Fruit fly (Drosophila melanogaster) whole organism, prepupa: ENCODE results near the gene CG13405.

Experiments
- CG10631 ChIP-seq: fragments of 200-800 bp; sonication (Bioruptor generic); optimal IDR thresholded peaks from 2 replicates; lab custom pipeline; 2016; ENCODE audit warnings: missing biosample characterization, missing genetic modification characterization
- CG10669 ChIP-seq: fragments of 200-800 bp; sonication (Bioruptor generic); optimal IDR thresholded peaks from 3 replicates; lab custom pipeline; 2018; ENCODE audit warnings: missing biosample characterization, mild to moderate bottlenecking, missing genetic modification characterization, moderate library complexity
- CG1621 ChIP-seq: fragments of 200-800 bp; sonication (Bioruptor generic); optimal IDR thresholded peaks from 3 replicates; lab custom pipeline; 2018; ENCODE audit warnings: missing biosample characterization, mild to moderate bottlenecking, missing genetic modification characterization
- CG6854 ChIP-seq: fragments of 200-800 bp; sonication (Bioruptor generic); optimal IDR thresholded peaks from 2 replicates; lab custom pipeline; 2017; ENCODE audit warnings: missing biosample characterization, mild to moderate bottlenecking, missing genetic modification characterization
- dsx ChIP-seq: fragments of 200-800 bp; optimal IDR thresholded peaks from 3 replicates; lab custom pipeline; 2019; ENCODE audit warnings: missing biosample characterization, mild to moderate bottlenecking, missing genetic modification characterization, moderate library complexity; ENCODE audit not compliant: poor library complexity, severe bottlenecking

DNA sequence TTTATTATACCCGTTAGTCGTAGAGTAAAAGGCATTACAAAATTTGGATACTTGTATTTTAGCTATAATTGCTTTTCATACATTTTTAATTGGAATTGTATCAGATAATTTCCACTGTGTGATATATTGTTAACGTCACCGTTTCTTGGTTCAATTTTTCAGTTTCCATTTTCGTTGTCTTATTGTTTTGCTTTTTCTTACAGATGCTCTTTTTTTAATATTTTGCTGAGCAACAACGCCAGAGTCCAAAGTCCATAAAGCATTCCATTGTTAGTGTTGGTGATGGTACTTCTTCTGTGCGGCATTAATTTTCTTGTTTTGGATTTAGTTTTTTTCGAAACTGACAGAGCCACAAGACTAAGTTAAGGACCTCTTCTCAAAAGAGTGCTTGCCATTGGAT lies 7.8 kb upstream of the CG13405 start:
- TF ChIP-seq dsx (GFP tag; lab: Kevin White, UChicago) (no peak), CG6854 (no peak), CG10669 (GFP tag; lab: Kevin White, UChicago) (no peak), CG1621 (tag; lab: Kevin White, UChicago) (no peak), CG10631 (GFP tag; lab: Kevin White, UChicago) (no peak)
